Fruit fly (Drosophila melanogaster): ENCODE data around the gene CG2218.

The CG2218 gene

dm6 chr3R:30465775-30466494 lies 37.9 kb upstream of the CG2218 start, which contains the start of gene PH4alphaEFB (continued):
- TF ChIP-seq Myb (GFP tag; optimal IDR thresholded peaks at IDR 0.05) (no peak), eve (GFP tag; optimal IDR thresholded peaks at IDR 0.05) (no peak), CG11695 (GFP tag; IDR thresholded peaks at IDR 0.05) (0 out of 3 replicates have a peak, but pooled peaks have one; percentile 21), zen2 (GFP tag; IDR thresholded peaks at IDR 0.05; ENCODE audit: partially characterized antibody) (peak; percentile 54; the same call in 2 of the 3 replicates), CG17568 (GFP tag; optimal IDR thresholded peaks at IDR 0.05) (peak; percentile 58), CG10209 (GFP tag; optimal IDR thresholded peaks at IDR 0.05) (no peak), Eip74EF (GFP tag; optimal IDR thresholded peaks at IDR 0.05) (peak in 1 of 2 experiments; percentile 34), cato (GFP tag; optimal IDR thresholded peaks at IDR 0.05; ENCODE audit: borderline replicate concordance) (no peak), nau (GFP tag; optimal IDR thresholded peaks at IDR 0.05) (peak; percentile 34), hkb (optimal IDR thresholded peaks at IDR 0.05) (no peak), hkb (GFP tag; IDR thresholded peaks at IDR 0.05) (peak; percentile 34; the same call in 1 of the 2 replicates), CG33557 (GFP tag; optimal IDR thresholded peaks at IDR 0.05) (peak; percentile 7), CG13296 (GFP tag; optimal IDR thresholded peaks at IDR 0.05) (peak; percentile 6), nerfin-1 (tag; optimal IDR thresholded peaks at IDR 0.05) (peak; percentile 56), odd (GFP tag; optimal IDR thresholded peaks at IDR 0.05) (peak; percentile 1), Bdp1 (GFP tag; optimal IDR thresholded peaks at IDR 0.05) (no peak), CG18262 (tag; optimal IDR thresholded peaks at IDR 0.05) (peak; percentile 1), CG10431 (GFP tag; optimal IDR thresholded peaks at IDR 0.05) (peak; percentile 5), corto (GFP tag; optimal IDR thresholded peaks at IDR 0.05) (no peak), Hr3 (GFP tag; optimal IDR thresholded peaks at IDR 0.05) (no peak), CG10321 (GFP tag; IDR thresholded peaks at IDR 0.05) (no peak), YL-1 (GFP tag; optimal IDR thresholded peaks at IDR 0.05) (peak; percentile 27), ci (GFP tag; IDR thresholded peaks at IDR 0.05) (peak; percentile 68; the same call in 2 of the 3 replicates), CG13287 (GFP tag; IDR thresholded peaks at IDR 0.05; ENCODE audit: partially characterized antibody) (peak; percentile 45), Drgx (GFP tag; IDR thresholded peaks at IDR 0.05) (no peak), sens-2 (GFP tag; IDR thresholded peaks at IDR 0.05) (peak; percentile 33; the same call in 1 of the 2 replicates), Dfd (GFP tag; optimal IDR thresholded peaks at IDR 0.05) (no peak), CG7987 (GFP tag; optimal IDR thresholded peaks at IDR 0.05) (peak; percentile 8), so (GFP tag; IDR thresholded peaks at IDR 0.05) (peak; percentile 10; the same call in 1 of the 3 replicates), Trl (optimal IDR thresholded peaks at IDR 0.05) (peak; percentile 84 to 94), Trl (GFP tag; optimal IDR thresholded peaks at IDR 0.05) (no peak), Fer1 (GFP tag; optimal IDR thresholded peaks at IDR 0.05) (peak; percentile 45), CG18599 (GFP tag; optimal IDR thresholded peaks at IDR 0.05) (no peak), Dp (GFP tag; optimal IDR thresholded peaks at IDR 0.05) (peak; percentile 85), Bgb (GFP tag; IDR thresholded peaks at IDR 0.05; ENCODE audit: partially characterized antibody) (peak; percentile 47; the same call in 1 of the 2 replicates), sens (GFP tag) (peak; percentile 94), kni (GFP tag; optimal IDR thresholded peaks at IDR 0.05) (peak; percentile 3), Abd-B (GFP tag; optimal IDR thresholded peaks at IDR 0.05) (no peak), tap (tag; optimal IDR thresholded peaks at IDR 0.05) (peak; percentile 5), Xbp1 (GFP tag; optimal IDR thresholded peaks at IDR 0.05) (peak; percentile 5), CG11504 (tag; optimal IDR thresholded peaks at IDR 0.05) (peak; percentile 29), bcd (GFP tag; optimal IDR thresholded peaks at IDR 0.05) (no peak), MESR4 (GFP tag; optimal IDR thresholded peaks at IDR 0.05) (peak; percentile 3), crp (GFP tag; optimal IDR thresholded peaks at IDR 0.05) (peak; percentile 20 to 84), Jarid2 (GFP tag; optimal IDR thresholded peaks at IDR 0.05) (peak; percentile 94), Nf-YC (tag; optimal IDR thresholded peaks at IDR 0.05) (peak; percentile 34), B-H2 (GFP tag; optimal IDR thresholded peaks at IDR 0.05) (peak; percentile 7), Stat92E (GFP tag; optimal IDR thresholded peaks at IDR 0.05) (peak in 1 of 3 experiments; percentile 56)
